Fruit fly (Drosophila melanogaster) whole organism, wandering third instar larva: ENCODE measurements around the gene CG42784.

Experiments used
- Myc ChIP-seq: fragments of >200 bp; optimal IDR thresholded peaks from 2 replicates; lab custom pipeline; 2017
- N ChIP-seq: fragments of >200 bp; optimal IDR thresholded peaks from 2 replicates; lab custom pipeline; 2018; ENCODE audit warnings: missing biosample characterization, missing external identifiers, missing genetic modification characterization
- jim ChIP-seq: fragments of 175-275, 200-325 bp; sonication (Bioruptor generic); optimal IDR thresholded peaks from 2 replicates; lab custom pipeline; 2016; ENCODE audit warnings: missing biosample characterization, mild to moderate bottlenecking, missing genetic modification characterization

DNA sequence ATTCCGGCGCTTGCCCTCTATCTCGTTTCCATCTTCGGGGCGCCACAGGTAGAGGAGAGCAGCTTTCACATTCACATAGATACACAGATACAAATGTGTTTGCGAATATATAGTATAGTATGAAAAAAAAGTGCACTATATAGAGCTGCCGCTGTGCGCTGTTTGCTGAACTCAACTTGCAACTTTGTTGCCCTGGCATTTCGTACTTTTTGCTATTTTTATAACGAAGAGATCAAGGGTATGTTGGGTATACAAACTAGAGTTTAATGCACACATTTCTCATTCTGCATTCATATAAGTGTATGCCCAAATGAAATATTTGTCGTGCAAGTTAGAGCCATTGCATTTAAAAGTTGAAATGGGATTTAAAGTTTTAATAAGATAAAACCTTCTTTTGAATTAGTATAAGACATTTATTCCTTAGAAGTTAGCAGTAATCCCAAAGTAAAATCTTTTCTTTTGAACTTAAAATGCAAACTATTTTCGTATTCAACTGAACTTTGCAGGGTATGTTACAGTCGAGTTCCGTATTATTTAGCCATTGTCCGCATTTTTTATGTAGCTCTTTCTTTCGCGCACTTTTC is 15.8 kb downstream of the CG42784 start:
- TF ChIP-seq jim (no peak), N (GFP tag; lab: Kevin White, UChicago) (no peak), Myc (lab: Kevin White, UChicago) (no peak)
